Worm (Caenorhabditis elegans): Measurements from ENCODE around the gene zfp-3.

Gene zfp-3

ce11 chrX:1483229-1483628 is 36.8 kb upstream of the zfp-3 start:
- TF ChIP-seq tlp-1 (tag; optimal IDR thresholded peaks at IDR 0.05) (no peak), hpl-2 (GFP tag; optimal IDR thresholded peaks at IDR 0.05) (no peak), lin-35 (GFP tag; optimal IDR thresholded peaks at IDR 0.05) (no peak), mep-1 (tag; optimal IDR thresholded peaks at IDR 0.05) (no peak), aha-1 (tag; optimal IDR thresholded peaks at IDR 0.05) (no peak)

- TF ChIP-seq nhr-84 (tag; optimal IDR thresholded peaks at IDR 0.05) (no peak), efl-1 (optimal IDR thresholded peaks at IDR 0.05) (no peak), efl-1 (GFP tag; optimal IDR thresholded peaks at IDR 0.05 in 1 of 2) (peak in 1 of 2 experiments; percentile 75)
These were observed 34.1 kb upstream of the zfp-3 start for ce11 chrX:1480564-1480963.

DNA sequence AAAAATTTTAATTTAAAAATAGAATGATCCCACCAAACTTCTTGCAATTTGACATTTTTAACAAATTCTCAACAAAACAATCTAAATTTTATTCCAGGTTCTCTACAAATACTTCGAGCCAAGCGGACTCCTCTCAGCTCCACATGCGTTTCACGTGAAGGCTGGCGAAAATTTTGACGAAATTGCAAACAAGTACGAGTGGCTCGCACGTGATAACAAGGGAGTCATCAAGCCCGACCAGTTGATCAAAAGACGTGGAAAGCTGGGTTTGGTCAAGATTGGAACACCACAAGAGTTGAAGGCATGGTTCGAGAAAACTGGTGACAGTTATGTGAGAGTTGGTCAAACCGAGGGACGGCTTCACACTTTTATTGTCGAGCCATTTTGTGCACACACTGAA is 33.2 kb upstream of the zfp-3 start:
- no peak for TF ChIP-seq nhr-77 (tag; optimal IDR thresholded peaks at IDR 0.05)
- no peak for TF ChIP-seq fkh-4 (tag; optimal IDR thresholded peaks at IDR 0.05; ENCODE audit: borderline replicate concordance)
- no peak for TF ChIP-seq egl-27 (tag; optimal IDR thresholded peaks at IDR 0.05)
- TF ChIP-seq nhr-71 (tag; optimal IDR thresholded peaks at IDR 0.05) = peak; percentile 20
- peak; percentile 3; the same call in 1 of the 2 replicates for TF ChIP-seq ceh-88 (GFP tag; IDR thresholded peaks at IDR 0.05)
- TF ChIP-seq elt-2 (tag; optimal IDR thresholded peaks at IDR 0.05) = peak; percentile 3
- TF ChIP-seq rnt-1 (tag; optimal IDR thresholded peaks at IDR 0.05) = peak; percentile 23

DNA sequence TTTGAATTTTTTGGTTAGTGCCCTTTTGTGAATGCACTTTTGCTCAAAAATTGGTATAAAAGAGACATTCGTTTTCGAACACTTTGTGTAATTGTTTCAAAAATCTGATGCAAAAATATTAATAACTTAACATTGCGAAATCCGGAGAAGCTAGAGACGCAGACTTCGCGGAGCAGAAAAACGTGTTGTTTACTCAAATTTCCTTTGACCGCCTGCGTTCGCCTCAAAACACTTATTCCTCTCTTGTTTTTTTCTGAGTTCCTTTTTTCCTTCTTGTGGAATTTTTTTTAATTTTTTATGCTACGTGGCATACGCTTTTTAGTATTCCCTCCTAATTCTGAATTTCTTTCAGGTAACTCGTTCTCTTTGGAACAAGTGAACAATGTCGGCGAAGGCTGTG is 32.7 kb upstream of the zfp-3 start, which contains the start of gene acly-1:
TSS of gene acly-1 (plus strand) at position 353 of the 400 bp plus-strand sequence.
- no peak for TF ChIP-seq fkh-4 (tag; optimal IDR thresholded peaks at IDR 0.05; ENCODE audit: borderline replicate concordance)
- TF ChIP-seq irx-1 (tag; optimal IDR thresholded peaks at IDR 0.05) = no peak
- TF ChIP-seq blmp-1 (tag; optimal IDR thresholded peaks at IDR 0.05) = no peak
- TF ChIP-seq ama-1 (optimal IDR thresholded peaks at IDR 0.05) = no peak
- peak; percentile 38 for TF ChIP-seq lin-14 (GFP tag; optimal IDR thresholded peaks at IDR 0.05)
- no peak for TF ChIP-seq elt-3 (tag; optimal IDR thresholded peaks at IDR 0.05)
- no peak for TF ChIP-seq pax-3 (tag; optimal IDR thresholded peaks at IDR 0.05)
- no peak for TF ChIP-seq mdl-1 (tag; optimal IDR thresholded peaks at IDR 0.05)
- no peak for TF ChIP-seq sox-4 (tag; optimal IDR thresholded peaks at IDR 0.05)
- no peak for TF ChIP-seq ets-5 (GFP tag; IDR thresholded peaks at IDR 0.05)
- TF ChIP-seq fkh-10 (GFP tag; optimal IDR thresholded peaks at IDR 0.05) = no peak
- no peak for TF ChIP-seq pag-3 (tag; optimal IDR thresholded peaks at IDR 0.05; ENCODE audit: borderline replicate concordance, insufficient read depth)
- no peak for TF ChIP-seq ceh-63 (GFP tag; optimal IDR thresholded peaks at IDR 0.05)
- TF ChIP-seq unc-62 (GFP tag; optimal IDR thresholded peaks at IDR 0.05) = no peak
- no peak for TF ChIP-seq elt-2 (tag; optimal IDR thresholded peaks at IDR 0.05)
- no peak for TF ChIP-seq unc-86 (tag; optimal IDR thresholded peaks at IDR 0.05)
- no peak for TF ChIP-seq ces-1 (GFP tag; optimal IDR thresholded peaks at IDR 0.05)
- peak; percentile 77 for TF ChIP-seq skn-1 (tag; optimal IDR thresholded peaks at IDR 0.05)
- TF ChIP-seq nhr-85 (tag) = no peak
- TF ChIP-seq ceh-88 (GFP tag; IDR thresholded peaks at IDR 0.05) = 0 out of 2 replicates have a peak, but pooled peaks have one; percentile 11
- peak; percentile 16 for TF ChIP-seq zip-4 (GFP tag; optimal IDR thresholded peaks at IDR 0.05)
- TF ChIP-seq ztf-11 (tag; optimal IDR thresholded peaks at IDR 0.05) = no peak
- no peak for TF ChIP-seq dsc-1 (tag; optimal IDR thresholded peaks at IDR 0.05)
- peak in 2 of 3 experiments; percentile 18 to 21 for TF ChIP-seq ceh-82 (tag; optimal IDR thresholded peaks at IDR 0.05)
- TF ChIP-seq fos-1 (tag; optimal IDR thresholded peaks at IDR 0.05) = no peak
- no peak for TF ChIP-seq ztf-4 (tag; optimal IDR thresholded peaks at IDR 0.05)
- no peak for TF ChIP-seq vab-15 (tag; optimal IDR thresholded peaks at IDR 0.05)
- TF ChIP-seq nhr-237 (tag; optimal IDR thresholded peaks at IDR 0.05) = no peak
- TF ChIP-seq unc-30 (tag; optimal IDR thresholded peaks at IDR 0.05) = no peak
- no peak for TF ChIP-seq lin-35 (GFP tag; optimal IDR thresholded peaks at IDR 0.05)
- TF ChIP-seq aha-1 (tag; optimal IDR thresholded peaks at IDR 0.05) = no peak
- no peak for TF ChIP-seq F16B12.6 (tag; optimal IDR thresholded peaks at IDR 0.05)
- no peak for TF ChIP-seq sptf-1 (tag; optimal IDR thresholded peaks at IDR 0.05)
- TF ChIP-seq xbp-1 (tag; optimal IDR thresholded peaks at IDR 0.05) = no peak
- no peak for TF ChIP-seq lin-39 (tag; optimal IDR thresholded peaks at IDR 0.05)
- no peak for TF ChIP-seq grh-1 (GFP tag; IDR thresholded peaks at IDR 0.05)
- no peak for TF ChIP-seq mef-2 (tag; optimal IDR thresholded peaks at IDR 0.05)
- TF ChIP-seq sup-37 (GFP tag; optimal IDR thresholded peaks at IDR 0.05) = no peak
- no peak for TF ChIP-seq hpl-2 (GFP tag; optimal IDR thresholded peaks at IDR 0.05)

Data from whole organism, L1 larva.